Worm (Caenorhabditis elegans): ENCODE results near the gene xtr-2.

The xtr-2 gene

ce11 chrX:12347822-12348221 is 32.5 kb downstream of the xtr-2 start (continued):
- TF ChIP-seq sptf-2 (GFP tag; optimal IDR thresholded peaks at IDR 0.05) (no peak), hlh-26 (GFP tag; conservative IDR thresholded peaks at IDR 0.05) (no peak), him-1 (tag; optimal IDR thresholded peaks at IDR 0.05) (peak; percentile 75), nhr-80 (tag; optimal IDR thresholded peaks at IDR 0.05) (peak; percentile 49), F55B11.4 (tag; optimal IDR thresholded peaks at IDR 0.05; ENCODE audit: borderline replicate concordance, insufficient read depth) (no peak), ceh-79 (tag; optimal IDR thresholded peaks at IDR 0.05) (peak; percentile 48), ceh-100 (GFP tag; IDR thresholded peaks at IDR 0.05) (no peak), repo-1 (tag; optimal IDR thresholded peaks at IDR 0.05) (peak; percentile 16), cebp-1 (GFP tag; IDR thresholded peaks at IDR 0.05) (no peak), cebp-1 (tag; optimal IDR thresholded peaks at IDR 0.05) (no peak), attf-5 (GFP tag; optimal IDR thresholded peaks at IDR 0.05) (peak; percentile 48), unc-62 (GFP tag; optimal IDR thresholded peaks at IDR 0.05) (no peak), hsf-1 (GFP tag; IDR thresholded peaks at IDR 0.05) (peak; percentile 39; the same call in 1 of the 2 replicates), F57A8.1 (GFP tag; optimal IDR thresholded peaks at IDR 0.05) (no peak), nfya-1 (tag; optimal IDR thresholded peaks at IDR 0.05; ENCODE audit: borderline replicate concordance, insufficient read depth) (no peak), madf-3 (GFP tag; IDR thresholded peaks at IDR 0.05) (0 out of 2 replicates have a peak, but pooled peaks have one; percentile 55), ztf-3 (GFP tag; optimal IDR thresholded peaks at IDR 0.05) (no peak), Y53F4B.3 (GFP tag; IDR thresholded peaks at IDR 0.05) (0 out of 2 replicates have a peak, but pooled peaks have one; percentile 27), C06A6.2 (GFP tag; conservative IDR thresholded peaks at IDR 0.05) (no peak), ztf-28 (GFP tag; IDR thresholded peaks at IDR 0.05) (no peak), C17E4.6 (GFP tag; IDR thresholded peaks at IDR 0.05) (no peak), zfh-2 (GFP tag; conservative IDR thresholded peaks at IDR 0.05) (no peak), hrde-1 (tag; optimal IDR thresholded peaks at IDR 0.05; ENCODE audit: borderline replicate concordance) (peak; percentile 61), ztf-22 (GFP tag; optimal IDR thresholded peaks at IDR 0.05) (peak; percentile 15), snpc-4 (GFP tag; optimal IDR thresholded peaks at IDR 0.05) (peak; percentile 67), snpc-4 (tag; optimal IDR thresholded peaks at IDR 0.05) (peak in 2 of 4 experiments; percentile 46 to 79), dox-1 (GFP tag; IDR thresholded peaks at IDR 0.05) (peak; percentile 82), ztf-18 (tag; optimal IDR thresholded peaks at IDR 0.05) (peak; percentile 58), madf-8 (GFP tag; conservative IDR thresholded peaks at IDR 0.05) (no peak), tlf-1 (GFP tag; optimal IDR thresholded peaks at IDR 0.05) (no peak), bed-1 (GFP tag; IDR thresholded peaks at IDR 0.05) (no peak), nhr-179 (tag; optimal IDR thresholded peaks at IDR 0.05) (peak; percentile 64), tbx-9 (tag; optimal IDR thresholded peaks at IDR 0.05; ENCODE audit: borderline replicate concordance) (no peak), snpc-3.4 (tag; optimal IDR thresholded peaks at IDR 0.05) (peak; percentile 56), ekl-4 (GFP tag; IDR thresholded peaks at IDR 0.05) (0 out of 2 replicates have a peak, but pooled peaks have one; percentile 22), hmg-1.2 (GFP tag; IDR thresholded peaks at IDR 0.05) (peak; percentile 69), nhr-27 (tag; optimal IDR thresholded peaks at IDR 0.05) (no peak), ceh-91 (GFP tag; IDR thresholded peaks at IDR 0.05) (no peak), lsl-1 (GFP tag; optimal IDR thresholded peaks at IDR 0.05) (no peak), hlh-12 (tag; optimal IDR thresholded peaks at IDR 0.05) (no peak), sea-2 (GFP tag; IDR thresholded peaks at IDR 0.05) (no peak), ets-4 (GFP tag; optimal IDR thresholded peaks at IDR 0.05) (no peak), gei-17 (GFP tag; optimal IDR thresholded peaks at IDR 0.05) (no peak), tbp1 (GFP tag; optimal IDR thresholded peaks at IDR 0.05) (peak; percentile 94), K12H6.12 (tag; optimal IDR thresholded peaks at IDR 0.05) (no peak), ztf-26 (tag; optimal IDR thresholded peaks at IDR 0.05) (peak; percentile 52), D2030.7 (GFP tag; IDR thresholded peaks at IDR 0.05) (peak; percentile 93)

All from whole organism, young adult.